Fruit fly (Drosophila melanogaster): ENCODE data around the gene Sec22.

DNA sequence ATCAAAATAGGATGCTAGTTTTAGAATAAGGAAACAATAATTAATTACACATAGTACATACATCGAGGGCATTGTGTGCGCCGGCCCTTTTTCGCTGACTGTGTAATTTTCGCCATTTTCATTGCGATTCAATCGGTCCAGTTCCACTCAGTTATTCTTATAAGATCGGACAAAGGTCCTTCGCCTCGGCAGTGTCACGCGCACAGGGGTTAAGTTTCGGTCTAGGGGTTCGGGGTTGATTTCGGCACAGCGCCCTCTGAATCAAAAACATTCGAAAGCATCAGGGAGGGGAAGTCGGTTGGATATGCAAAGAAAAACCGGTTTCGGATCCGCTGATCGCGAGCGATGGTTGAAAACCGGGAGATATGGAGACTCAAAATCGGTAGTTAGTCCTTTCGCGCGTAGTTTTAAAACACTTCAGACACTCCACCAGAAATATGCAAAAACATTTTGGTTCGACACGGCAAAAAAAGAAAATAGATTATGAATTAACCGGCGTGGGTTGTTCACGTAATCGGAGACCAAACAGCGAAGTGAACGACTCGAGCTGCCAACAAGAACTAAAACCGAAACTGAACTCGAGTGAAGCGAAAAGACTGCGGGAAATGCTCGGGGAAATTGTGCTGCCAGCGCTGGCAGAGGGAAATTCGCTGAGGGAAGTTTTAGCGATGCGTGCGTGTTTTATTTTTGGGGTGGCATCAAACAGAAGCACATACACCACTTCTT, 30.3 kb downstream of the Sec22 start:
- TF ChIP-seq EcR (GFP tag; optimal IDR thresholded peaks at IDR 0.05) (no peak), Ets98B (GFP tag; IDR thresholded peaks at IDR 0.05) (no peak)
